Fruit fly (Drosophila melanogaster): Measurements from ENCODE around the gene dpr19.

dpr19 gene

DNA sequence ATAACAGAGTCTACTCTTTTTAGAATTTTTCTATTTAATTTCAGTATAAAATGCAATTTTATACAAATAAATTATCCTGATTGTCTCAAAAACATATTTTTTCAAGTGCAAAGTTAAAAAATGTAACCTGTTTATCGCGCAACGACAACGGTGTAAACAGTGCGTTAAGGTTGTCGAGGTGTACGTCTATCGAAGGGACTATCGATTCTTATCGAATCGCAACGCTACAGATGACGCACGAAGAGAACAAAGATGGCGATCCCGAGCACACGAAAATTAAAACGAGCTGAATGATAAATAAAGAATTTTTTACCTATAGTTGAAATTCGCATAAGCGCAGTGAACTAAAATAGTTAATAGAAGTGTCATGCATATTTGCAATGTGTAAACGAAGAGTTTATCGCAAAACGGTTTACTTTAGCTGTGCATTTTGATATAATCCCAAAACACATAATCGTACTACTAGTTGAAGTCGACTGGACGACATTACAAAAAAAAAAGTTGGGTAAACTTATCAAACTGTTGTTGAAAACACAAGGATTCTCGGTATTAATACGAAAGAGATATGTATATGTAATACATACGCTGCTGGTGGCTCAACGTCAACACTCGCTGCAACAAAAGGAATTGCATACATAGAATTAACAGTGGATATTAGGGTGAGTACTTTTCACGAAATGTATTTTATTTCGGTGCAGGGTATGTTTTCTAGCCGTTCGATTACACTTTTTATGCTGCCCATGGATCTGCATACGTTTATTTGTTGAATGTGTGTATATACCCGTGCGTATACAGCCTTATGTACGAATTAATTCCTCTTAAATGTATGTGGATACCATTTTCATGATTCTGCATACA lies 12.1 kb downstream of the dpr19 start, which contains the start of gene da (continued):
- no peak for TF ChIP-seq ro (GFP tag; IDR thresholded peaks at IDR 0.05)
- TF ChIP-seq Gsc (GFP tag; IDR thresholded peaks at IDR 0.05), result no peak
- peak; percentile 61 for TF ChIP-seq MBD-R2 (GFP tag; IDR thresholded peaks at IDR 0.05)
- TF ChIP-seq CG9727 (GFP tag; optimal IDR thresholded peaks at IDR 0.05), result peak; percentile 40
- TF ChIP-seq Bteb2 (GFP tag; optimal IDR thresholded peaks at IDR 0.05), result peak; percentile 67
- TF ChIP-seq cas (GFP tag; IDR thresholded peaks at IDR 0.05), result no peak
- TF ChIP-seq HHEX (GFP tag; optimal IDR thresholded peaks at IDR 0.05), result peak; percentile 40
- peak; percentile 34 for TF ChIP-seq grn (GFP tag; optimal IDR thresholded peaks at IDR 0.05)
- TF ChIP-seq CG8281 (tag; optimal IDR thresholded peaks at IDR 0.05), result no peak
- peak; percentile 77 for TF ChIP-seq CG11723 (GFP tag; optimal IDR thresholded peaks at IDR 0.05)
- TF ChIP-seq Poxn (GFP tag; IDR thresholded peaks at IDR 0.05), result no peak
- peak; percentile 59 for TF ChIP-seq Scr (GFP tag; IDR thresholded peaks at IDR 0.05; ENCODE audit: partially characterized antibody)
- peak; percentile 49 for TF ChIP-seq onecut (GFP tag; IDR thresholded peaks at IDR 0.05)
- peak; percentile 53 for TF ChIP-seq vfl (GFP tag; optimal IDR thresholded peaks at IDR 0.05)
- TF ChIP-seq HLH4C (GFP tag; IDR thresholded peaks at IDR 0.05; ENCODE audit: partially characterized antibody), result peak; percentile 61; the same call in 2 of the 3 replicates
- no peak for TF ChIP-seq Oli (tag; optimal IDR thresholded peaks at IDR 0.05)
- no peak for TF ChIP-seq Doc2 (GFP tag; IDR thresholded peaks at IDR 0.05)
- peak; percentile 34 for TF ChIP-seq crc (GFP tag; optimal IDR thresholded peaks at IDR 0.05)
- TF ChIP-seq gce (GFP tag; IDR thresholded peaks at IDR 0.05), result no peak; the same call in 2 of the 3 replicates
- TF ChIP-seq vnd (GFP tag; IDR thresholded peaks at IDR 0.05; ENCODE audit: partially characterized antibody), result no peak; the same call in 2 of the 3 replicates
- TF ChIP-seq wdn (GFP tag; IDR thresholded peaks at IDR 0.05), result peak; percentile 29; the same call in 1 of the 2 replicates
- no peak for TF ChIP-seq hb (GFP tag; IDR thresholded peaks at IDR 0.05; ENCODE audit: partially characterized antibody)
- no peak for TF ChIP-seq CTCF (GFP tag; optimal IDR thresholded peaks at IDR 0.05)
- TF ChIP-seq CG7928 (GFP tag; optimal IDR thresholded peaks at IDR 0.05), result no peak
- no peak for TF ChIP-seq ap (GFP tag; IDR thresholded peaks at IDR 0.05)
- peak; percentile 64 for TF ChIP-seq jumu (GFP tag; optimal IDR thresholded peaks at IDR 0.05)
- peak in 1 of 2 experiments; percentile 70 for TF ChIP-seq Eip74EF (GFP tag; optimal IDR thresholded peaks at IDR 0.05)
- TF ChIP-seq eyg (GFP tag; optimal IDR thresholded peaks at IDR 0.05), result no peak
- peak; percentile 15; the same call in 1 of the 3 replicates for TF ChIP-seq B-H1 (GFP tag; IDR thresholded peaks at IDR 0.05)
- no peak for TF ChIP-seq CG14667 (GFP tag; IDR thresholded peaks at IDR 0.05)
- TF ChIP-seq HmgZ (tag; optimal IDR thresholded peaks at IDR 0.05), result peak; percentile 41
- peak; percentile 29 for TF ChIP-seq salm (tag; optimal IDR thresholded peaks at IDR 0.05)
- peak; percentile 60 for TF ChIP-seq tap (tag; optimal IDR thresholded peaks at IDR 0.05)
- peak; percentile 92 for TF ChIP-seq Med (GFP tag)
- TF ChIP-seq stwl (tag; optimal IDR thresholded peaks at IDR 0.05), result peak; percentile 65
- peak; percentile 55 for TF ChIP-seq CG4424 (GFP tag; optimal IDR thresholded peaks at IDR 0.05)
- no peak for TF ChIP-seq yki (optimal IDR thresholded peaks at IDR 0.05)
- TF ChIP-seq CG8924 (tag; optimal IDR thresholded peaks at IDR 0.05), result peak; percentile 71
- TF ChIP-seq pho (GFP tag; optimal IDR thresholded peaks at IDR 0.05), result peak; percentile 73
- TF ChIP-seq NFAT (GFP tag; IDR thresholded peaks at IDR 0.05), result peak; percentile 58; the same call in 1 of the 2 replicates
- no peak for TF ChIP-seq cad (GFP tag; optimal IDR thresholded peaks at IDR 0.05)
- TF ChIP-seq Opbp (GFP tag; IDR thresholded peaks at IDR 0.05; ENCODE audit: partially characterized antibody), result peak; percentile 47; the same call in 1 of the 3 replicates
- TF ChIP-seq NC2α (GFP tag; optimal IDR thresholded peaks at IDR 0.05), result no peak
- peak; percentile 38 for TF ChIP-seq Nf-YB (GFP tag; optimal IDR thresholded peaks at IDR 0.05)
- peak; percentile 58 for TF ChIP-seq bcd (GFP tag; optimal IDR thresholded peaks at IDR 0.05)
- no peak for TF ChIP-seq zf30C (GFP tag; optimal IDR thresholded peaks at IDR 0.05)
- TF ChIP-seq CG18011 (GFP tag; optimal IDR thresholded peaks at IDR 0.05), result peak; percentile 20
- TF ChIP-seq C15 (GFP tag; IDR thresholded peaks at IDR 0.05), result no peak
- no peak for TF ChIP-seq ab (GFP tag; optimal IDR thresholded peaks at IDR 0.05)
- TF ChIP-seq Dip3 (GFP tag; optimal IDR thresholded peaks at IDR 0.05), result peak; percentile 45
